Fruit fly (Drosophila melanogaster): ENCODE data around the gene CG34241.

Gene CG34241

dm6 chr3L:12127294-12128029, at the start of gene CG34241, which contains the start of gene Ir68b:
TSS of gene CG34241 (plus strand) at chr3L:12127979.
TSS of gene Ir68b (minus strand) at chr3L:12127394.
- no peak for TF ChIP-seq PHDP (tag; optimal IDR thresholded peaks at IDR 0.05)
- no peak for TF ChIP-seq CG13424 (tag; optimal IDR thresholded peaks at IDR 0.05)
- TF ChIP-seq CG4730 (GFP tag; IDR thresholded peaks at IDR 0.05): no peak
- TF ChIP-seq Ets65A (GFP tag): no peak
- no peak for TF ChIP-seq Fer1 (GFP tag; optimal IDR thresholded peaks at IDR 0.05)
- TF ChIP-seq peb (GFP tag; IDR thresholded peaks at IDR 0.05): no peak
- TF ChIP-seq Ptx1 (GFP tag; IDR thresholded peaks at IDR 0.05): no peak
- no peak for TF ChIP-seq cato (GFP tag; optimal IDR thresholded peaks at IDR 0.05; ENCODE audit: borderline replicate concordance)
- no peak for TF ChIP-seq btn (GFP tag; optimal IDR thresholded peaks at IDR 0.05)
- no peak for TF ChIP-seq slp2 (GFP tag; optimal IDR thresholded peaks at IDR 0.05)
- TF ChIP-seq CG12942 (GFP tag; optimal IDR thresholded peaks at IDR 0.05): no peak
- TF ChIP-seq CG5953 (GFP tag; IDR thresholded peaks at IDR 0.05): no peak
- no peak for TF ChIP-seq CG13296 (GFP tag; optimal IDR thresholded peaks at IDR 0.05)
- no peak for TF ChIP-seq Gsc (GFP tag; IDR thresholded peaks at IDR 0.05)
- no peak for TF ChIP-seq zen2 (GFP tag; IDR thresholded peaks at IDR 0.05; ENCODE audit: partially characterized antibody)

- no peak for TF ChIP-seq CG18262 (tag; optimal IDR thresholded peaks at IDR 0.05)
- no peak for TF ChIP-seq CG30020 (tag; optimal IDR thresholded peaks at IDR 0.05)
- TF ChIP-seq MBD-R2 (GFP tag; IDR thresholded peaks at IDR 0.05): peak; percentile 14; the same call in 1 of the 2 replicates
- peak; percentile 34 for TF ChIP-seq Jarid2 (GFP tag; optimal IDR thresholded peaks at IDR 0.05)
- TF ChIP-seq CG6854 (GFP tag; optimal IDR thresholded peaks at IDR 0.05): peak; percentile 25
- no peak for TF ChIP-seq Nf-YB (GFP tag; optimal IDR thresholded peaks at IDR 0.05)
- no peak for TF ChIP-seq vfl (GFP tag; optimal IDR thresholded peaks at IDR 0.05)
- TF ChIP-seq CG3065 (GFP tag; optimal IDR thresholded peaks at IDR 0.05): no peak
- peak; percentile 4 for TF ChIP-seq CG1529 (GFP tag; optimal IDR thresholded peaks at IDR 0.05)
- peak in 1 of 2 experiments; percentile 0 for TF ChIP-seq Hr78 (GFP tag; optimal IDR thresholded peaks at IDR 0.05)
- peak; percentile 33 for TF ChIP-seq CG13894 (tag; optimal IDR thresholded peaks at IDR 0.05)
- TF ChIP-seq CG10654 (GFP tag; optimal IDR thresholded peaks at IDR 0.05): no peak
- no peak for TF ChIP-seq CG6654 (GFP tag; optimal IDR thresholded peaks at IDR 0.05)
- TF ChIP-seq Med (GFP tag): peak; percentile 14
- TF ChIP-seq so (GFP tag; IDR thresholded peaks at IDR 0.05): no peak
- peak; percentile 24 for TF ChIP-seq exex (tag; optimal IDR thresholded peaks at IDR 0.05)
- peak; percentile 26 for TF ChIP-seq CG2712 (tag; optimal IDR thresholded peaks at IDR 0.05)
- peak; percentile 11 for TF ChIP-seq CG17829 (tag; optimal IDR thresholded peaks at IDR 0.05)
- peak; percentile 65 for TF ChIP-seq CG8281 (tag; optimal IDR thresholded peaks at IDR 0.05)
- TF ChIP-seq gfzf (GFP tag; optimal IDR thresholded peaks at IDR 0.05): no peak
- TF ChIP-seq CG15696 (tag; optimal IDR thresholded peaks at IDR 0.05): peak; percentile 50
- peak; percentile 13 for TF ChIP-seq PHDP (tag; optimal IDR thresholded peaks at IDR 0.05)
- TF ChIP-seq CG17359 (tag; optimal IDR thresholded peaks at IDR 0.05): peak; percentile 6
- TF ChIP-seq CG6791 (GFP tag; IDR thresholded peaks at IDR 0.05; ENCODE audit: partially characterized antibody): no peak
- no peak for TF ChIP-seq peb (GFP tag; IDR thresholded peaks at IDR 0.05)
- no peak for TF ChIP-seq Hsf (GFP tag; optimal IDR thresholded peaks at IDR 0.05)
- no peak for TF ChIP-seq row (GFP tag; IDR thresholded peaks at IDR 0.05)
- peak; percentile 6 for TF ChIP-seq sug (tag; optimal IDR thresholded peaks at IDR 0.05)
- TF ChIP-seq Atf-2 (GFP tag; optimal IDR thresholded peaks at IDR 0.05): peak; percentile 23
- TF ChIP-seq CG14710 (tag; optimal IDR thresholded peaks at IDR 0.05): peak; percentile 47
- 0 out of 3 replicates have a peak, but pooled peaks have one; percentile 12 for TF ChIP-seq CG17361 (GFP tag; IDR thresholded peaks at IDR 0.05)
- TF ChIP-seq lbe (GFP tag; optimal IDR thresholded peaks at IDR 0.05): no peak
- TF ChIP-seq CG12659 (GFP tag; optimal IDR thresholded peaks at IDR 0.05): peak; percentile 18
Observed at dm6 chr3L:12078551-12079318, 49.0 kb upstream of the CG34241 start.
